Worm (Caenorhabditis elegans) whole organism, young adult: ENCODE data around the gene unc-33.

Source experiments
- B0261.1 ChIP-seq: sonication (generic microtip); optimal IDR thresholded peaks from 2 replicates; lab custom pipeline; 2016; ENCODE audit warnings: mild to moderate bottlenecking, missing genetic modification characterization, moderate library complexity, missing compliant biosample characterization
- B0336.3 ChIP-seq: fragments of 200-800 bp; sonication (Bioruptor generic); IDR thresholded peaks from 2 replicates; pipeline ENCODE4 v1.3.6; 2022; ENCODE audit warnings: missing genetic modification characterization, missing compliant biosample characterization
- F10E7.11 ChIP-seq: sonication (generic microtip); optimal IDR thresholded peaks from 2 replicates; lab custom pipeline; 2017; ENCODE audit warnings: mild to moderate bottlenecking, missing genetic modification characterization, moderate library complexity, missing compliant biosample characterization
- F23B12.7 ChIP-seq: sonication (generic microtip); optimal IDR thresholded peaks from 2 replicates; lab custom pipeline; 2017; ENCODE audit warnings: missing genetic modification characterization, mild to moderate bottlenecking, missing compliant biosample characterization, antibody characterized with exemption, moderate library complexity; ENCODE audit not compliant: insufficient read depth
- F57A8.1 ChIP-seq: fragments of 200-800 bp; sonication (Bioruptor generic); optimal IDR thresholded peaks from 2 replicates; lab custom pipeline; 2018; ENCODE audit warnings: mild to moderate bottlenecking, missing genetic modification characterization, moderate library complexity, missing compliant biosample characterization
- K12H6.12 ChIP-seq: fragments of 200-800 bp; sonication (Bioruptor generic); optimal IDR thresholded peaks from 2 replicates; lab custom pipeline; 2018; ENCODE audit warnings: mild to moderate bottlenecking, missing genetic modification characterization, missing compliant biosample characterization
- T07F8.4 ChIP-seq: sonication (generic microtip); optimal IDR thresholded peaks from 2 replicates; lab custom pipeline; 2016; ENCODE audit warnings: mild to moderate bottlenecking, missing genetic modification characterization, moderate library complexity, missing compliant biosample characterization
- Y53G8AR.9 ChIP-seq: fragments of 200-800 bp; sonication (Bioruptor generic); conservative IDR thresholded peaks from 2 replicates; pipeline ENCODE4 v1.3.6; 2022; ENCODE audit warnings: missing genetic modification reagents, missing genetic modification characterization, missing compliant biosample characterization
- Y67H2A.10 ChIP-seq: fragments of 200-800 bp; sonication (Bioruptor generic); conservative IDR thresholded peaks from 2 replicates; pipeline ENCODE4 v1.3.6; 2022; ENCODE audit warnings: missing genetic modification reagents, missing genetic modification characterization, missing compliant biosample characterization
- Y95B8A.8 ChIP-seq: fragments of 200-800 bp; sonication (Bioruptor generic); IDR thresholded peaks from 2 replicates; pipeline ENCODE4 v1.3.6; 2022; ENCODE audit warnings: missing genetic modification reagents, missing genetic modification characterization, missing compliant biosample characterization
- ama-1 ChIP-seq, 3 experiments: fragments of 150-350 bp in 1 of 3; sonication (generic microtip) in 2 of 3; optimal IDR thresholded peaks; 2 replicates each; lab custom pipeline; 2014 to 2018; ENCODE audit warnings: missing biosample characterization in 2 of 3, missing genetic modification characterization in 2 of 3, missing genetic modification reagents in 2 of 3
- athp-1 ChIP-seq: sonication (generic microtip); optimal IDR thresholded peaks from 2 replicates; lab custom pipeline; 2017; ENCODE audit warnings: mild to moderate bottlenecking, missing genetic modification characterization, missing compliant biosample characterization
- attf-3 ChIP-seq: fragments of 200-800 bp; sonication (Bioruptor generic); conservative IDR thresholded peaks from 2 replicates; pipeline ENCODE4 v1.3.6; 2022; ENCODE audit warnings: missing genetic modification reagents, missing genetic modification characterization, missing compliant biosample characterization
- ccch-3 ChIP-seq: fragments of 200-800 bp; sonication (Bioruptor generic); optimal IDR thresholded peaks from 2 replicates; lab custom pipeline; 2018; ENCODE audit warnings: mild to moderate bottlenecking, missing genetic modification characterization, missing compliant biosample characterization
- ceh-27 ChIP-seq: fragments of 200-800 bp; sonication (Bioruptor generic); optimal IDR thresholded peaks from 2 replicates; lab custom pipeline; 2018; ENCODE audit warnings: mild to moderate bottlenecking, missing genetic modification characterization, moderate library complexity, missing compliant biosample characterization
- ceh-58 ChIP-seq: fragments of 200-800 bp; sonication (Bioruptor generic); IDR thresholded peaks from 2 replicates; pipeline ENCODE4 v1.3.6; 2022; ENCODE audit warnings: missing genetic modification characterization, missing compliant biosample characterization
- chd-7 ChIP-seq: sonication (generic microtip); optimal IDR thresholded peaks from 2 replicates; lab custom pipeline; 2016; ENCODE audit warnings: mild to moderate bottlenecking, missing genetic modification characterization, moderate library complexity, missing compliant biosample characterization
- efl-1 ChIP-seq: fragments of 150-350 bp; optimal IDR thresholded peaks from 2 replicates; lab custom pipeline; 2014; ENCODE audit warnings: missing biosample characterization, missing genetic modification reagents, missing genetic modification characterization
- ets-4 ChIP-seq: fragments of 200-800 bp; sonication (Bioruptor generic); optimal IDR thresholded peaks from 2 replicates; lab custom pipeline; 2018; ENCODE audit warnings: mild to moderate bottlenecking, missing genetic modification characterization, missing compliant biosample characterization
- gei-17 ChIP-seq: fragments of 200-800 bp; sonication (Bioruptor generic); optimal IDR thresholded peaks from 2 replicates; lab custom pipeline; 2018; ENCODE audit warnings: mild to moderate bottlenecking, missing genetic modification characterization, missing compliant biosample characterization
- hlh-12 ChIP-seq: sonication (generic microtip); optimal IDR thresholded peaks from 2 replicates; lab custom pipeline; 2016; ENCODE audit warnings: missing genetic modification characterization, missing compliant biosample characterization
- hlh-26 ChIP-seq: fragments of 200-800 bp; sonication (Bioruptor generic); conservative IDR thresholded peaks from 2 replicates; pipeline ENCODE4 v1.3.6; 2022; ENCODE audit warnings: missing genetic modification reagents, missing genetic modification characterization, missing compliant biosample characterization
- hmg-1.2 ChIP-seq: fragments of 200-800 bp; sonication (Bioruptor generic); IDR thresholded peaks from 2 replicates; pipeline ENCODE4 v1.3.6; 2022; ENCODE audit warnings: missing genetic modification reagents, missing genetic modification characterization, missing compliant biosample characterization
- hmg-20 ChIP-seq: fragments of 200-800 bp; sonication (Bioruptor generic); IDR thresholded peaks from 2 replicates; pipeline ENCODE4 v1.3.6; 2022; ENCODE audit warnings: missing genetic modification reagents, missing genetic modification characterization, missing compliant biosample characterization
- lin-26 ChIP-seq: fragments of 200-800 bp; sonication (Bioruptor generic); IDR thresholded peaks from 2 replicates; pipeline ENCODE4 v1.3.6; 2022; ENCODE audit warnings: missing genetic modification reagents, missing genetic modification characterization, missing compliant biosample characterization
- lsl-1 ChIP-seq: fragments of 200-800 bp; sonication (Bioruptor generic); optimal IDR thresholded peaks from 2 replicates; lab custom pipeline; 2018; ENCODE audit warnings: mild to moderate bottlenecking, missing genetic modification characterization, moderate library complexity, missing compliant biosample characterization
- madf-10 ChIP-seq: sonication (generic microtip); optimal IDR thresholded peaks from 2 replicates; lab custom pipeline; 2016; ENCODE audit warnings: mild to moderate bottlenecking, missing genetic modification characterization, missing compliant biosample characterization
- madf-6 ChIP-seq: fragments of 200-800 bp; sonication (Bioruptor generic); IDR thresholded peaks from 2 replicates; pipeline ENCODE4 v1.3.6; 2022; ENCODE audit warnings: missing genetic modification reagents, missing genetic modification characterization, missing compliant biosample characterization
- madf-8 ChIP-seq: fragments of 200-800 bp; sonication (Bioruptor generic); conservative IDR thresholded peaks from 2 replicates; pipeline ENCODE4 v1.3.6; 2022; ENCODE audit warnings: missing genetic modification reagents, missing genetic modification characterization, missing compliant biosample characterization
- mcd-1 ChIP-seq: fragments of 200-800 bp; sonication (Bioruptor generic); IDR thresholded peaks from 2 replicates; pipeline ENCODE4 v1.3.6; 2022; ENCODE audit warnings: missing genetic modification reagents, missing genetic modification characterization, missing compliant biosample characterization
- mxl-1 ChIP-seq: sonication (generic microtip); optimal IDR thresholded peaks from 2 replicates; lab custom pipeline; 2016; ENCODE audit warnings: missing genetic modification characterization, missing compliant biosample characterization
- nfyb-1 ChIP-seq: fragments of 200-800 bp; sonication (Bioruptor generic); IDR thresholded peaks from 2 replicates; pipeline ENCODE4 v1.3.6; 2022; ENCODE audit warnings: missing genetic modification reagents, missing genetic modification characterization, missing compliant biosample characterization
- nhr-179 ChIP-seq: sonication (generic microtip); optimal IDR thresholded peaks from 2 replicates; lab custom pipeline; 2016; ENCODE audit warnings: mild to moderate bottlenecking, missing genetic modification characterization, missing compliant biosample characterization
- pbrm-1 ChIP-seq: fragments of 200-800 bp; sonication (Bioruptor generic); IDR thresholded peaks from 2 replicates; pipeline ENCODE4 v1.3.6; 2022; ENCODE audit warnings: missing genetic modification reagents, missing genetic modification characterization, missing compliant biosample characterization
- pha-4 ChIP-seq: fragments of 150-350 bp; sonication (generic microtip); optimal IDR thresholded peaks from 2 replicates; lab custom pipeline; 2014; ENCODE audit warnings: missing biosample characterization, missing genetic modification reagents, missing genetic modification characterization
- sea-2 ChIP-seq: fragments of 200-800 bp; sonication (Bioruptor generic); IDR thresholded peaks from 2 replicates; pipeline ENCODE4 v1.3.6; 2022; ENCODE audit warnings: missing genetic modification characterization, missing compliant biosample characterization
- snpc-1.1 ChIP-seq: sonication (generic microtip); optimal IDR thresholded peaks from 2 replicates; lab custom pipeline; 2017; ENCODE audit warnings: missing genetic modification characterization, mild to moderate bottlenecking, missing compliant biosample characterization, antibody characterized with exemption, moderate library complexity, missing genotype, missing genetic modification reagents; ENCODE audit not compliant: insufficient read depth
- snpc-3.4 ChIP-seq: sonication (generic microtip); optimal IDR thresholded peaks from 2 replicates; lab custom pipeline; 2017; ENCODE audit warnings: missing genetic modification characterization, mild to moderate bottlenecking, missing compliant biosample characterization, antibody characterized with exemption, moderate library complexity, missing genotype, missing genetic modification reagents
- sptf-2 ChIP-seq: fragments of 200-800 bp; sonication (Bioruptor generic); optimal IDR thresholded peaks from 2 replicates; lab custom pipeline; 2018; ENCODE audit warnings: mild to moderate bottlenecking, missing genetic modification characterization, missing compliant biosample characterization
- tbp1 ChIP-seq: fragments of 200-800 bp; sonication (Bioruptor generic); optimal IDR thresholded peaks from 2 replicates; lab custom pipeline; 2018; ENCODE audit warnings: mild to moderate bottlenecking, missing genetic modification characterization, missing compliant biosample characterization
- tbx-9 ChIP-seq: sonication (generic microtip); optimal IDR thresholded peaks from 2 replicates; lab custom pipeline; 2016; ENCODE audit warnings: borderline replicate concordance, missing genetic modification characterization, inconsistent platforms, missing compliant biosample characterization
- xnd-1 ChIP-seq: sonication (generic microtip); optimal IDR thresholded peaks from 2 replicates; lab custom pipeline; 2016; ENCODE audit warnings: missing genotype, missing genetic modification reagents, missing genetic modification characterization, missing compliant biosample characterization
- zim-3 ChIP-seq: sonication (generic microtip); optimal IDR thresholded peaks from 2 replicates; lab custom pipeline; 2017; ENCODE audit warnings: mild to moderate bottlenecking, missing genetic modification characterization, moderate library complexity, missing compliant biosample characterization

unc-33 gene

DNA sequence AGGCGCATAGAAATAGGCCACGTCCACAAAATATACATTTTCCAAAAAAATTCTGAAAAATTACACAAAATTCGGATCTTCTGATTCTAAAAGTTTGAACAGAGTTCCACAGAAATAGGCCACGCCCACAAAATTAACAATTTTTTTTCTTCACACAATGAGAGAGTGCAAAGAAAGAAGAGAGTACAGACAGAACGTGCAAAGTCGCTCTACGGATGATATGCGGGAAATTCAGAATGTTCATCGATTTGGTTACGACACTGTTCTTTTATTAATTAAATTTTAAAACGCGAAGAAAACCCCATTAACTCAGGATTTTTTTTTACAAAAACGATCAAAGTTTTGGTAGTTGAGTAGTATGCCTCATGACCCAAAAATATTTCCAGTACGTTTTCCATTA is 16.3 kb downstream of the unc-33 start:
- peak; percentile 49; the same call in 1 of the 2 replicates for TF ChIP-seq hmg-1.2
- TF ChIP-seq ets-4 (GFP tag; lab: Kevin White, UChicago), result no peak
- TF ChIP-seq, all 124 proteins: peak for 1

DNA sequence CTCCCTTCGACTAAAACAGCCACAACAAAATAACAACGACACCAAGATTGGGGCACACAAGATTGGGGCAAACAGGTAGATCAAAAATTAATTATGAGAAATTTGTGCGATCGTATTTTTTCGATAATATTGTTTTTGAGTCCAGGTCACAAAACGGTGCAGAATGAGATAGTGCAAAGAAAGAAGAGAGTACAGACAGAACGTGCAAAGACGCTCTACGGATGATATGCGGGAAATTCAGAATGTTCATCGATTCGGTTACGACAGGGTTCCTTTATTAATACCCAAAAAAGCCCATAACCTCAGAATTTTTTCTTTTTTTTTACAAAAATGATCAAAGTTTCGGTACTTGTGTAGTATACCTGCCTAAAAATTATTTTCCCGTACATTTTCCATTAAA is 22.6 kb downstream of the unc-33 start:
- TF ChIP-seq pha-4 (tag; lab: Kevin White, UChicago), result no peak
- TF ChIP-seq xnd-1 (tag; lab: Kevin White, UChicago), result no peak
- TF ChIP-seq efl-1, result peak; percentile 45
- TF ChIP-seq B0261.1 (tag; lab: Kevin White, UChicago), result no peak
- peak; percentile 68 for TF ChIP-seq madf-6 (GFP tag; lab: Robert Waterston, UW)
- TF ChIP-seq madf-8 (GFP tag; lab: Robert Waterston, UW), result 0 out of 2 replicates have a peak, but pooled peaks have one; percentile 28
- no peak for TF ChIP-seq attf-3 (GFP tag; lab: Robert Waterston, UW)
- peak; percentile 71; the same call in 1 of the 2 replicates for TF ChIP-seq hmg-1.2
- TF ChIP-seq hlh-12 (tag; lab: Kevin White, UChicago), result no peak
- no peak for TF ChIP-seq K12H6.12 (tag; lab: Kevin White, UChicago)
- TF ChIP-seq ceh-27, result no peak
- TF ChIP-seq lin-26 (GFP tag; lab: Robert Waterston, UW), result no peak
- no peak for TF ChIP-seq hmg-20 (GFP tag; lab: Robert Waterston, UW)
- no peak for TF ChIP-seq snpc-1.1 (tag; lab: Kevin White, UChicago)
- no peak for TF ChIP-seq F57A8.1 (GFP tag; lab: Kevin White, UChicago)
- peak; percentile 31; the same call in 1 of the 2 replicates for TF ChIP-seq mcd-1 (GFP tag; lab: Robert Waterston, UW)
- TF ChIP-seq, all 124 proteins: peak for 5

DNA sequence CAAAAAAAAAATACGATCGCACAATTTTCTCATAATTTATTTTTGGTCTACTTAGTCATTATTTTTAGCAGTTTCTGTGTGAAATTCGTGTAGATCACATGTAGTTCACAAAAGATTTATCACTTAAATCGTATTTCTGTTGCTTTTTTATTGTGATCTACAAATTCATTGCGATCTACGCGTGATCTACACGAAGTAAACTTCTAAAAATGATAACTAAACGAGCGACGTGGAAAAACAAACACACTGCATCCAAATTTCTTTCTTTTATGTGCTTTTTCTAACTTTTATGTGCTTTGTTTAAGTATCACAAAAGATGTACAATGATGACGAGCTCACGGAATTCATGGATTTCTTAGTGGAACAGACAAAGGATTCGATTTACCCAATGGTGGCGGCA is 23.2 kb downstream of the unc-33 start, which contains the start of gene B0212.3:
B0212.3 (plus strand) TSS at position 301 of the 400 bp plus-strand sequence.
- TF ChIP-seq zim-3 (tag; lab: Kevin White, UChicago), result no peak
- TF ChIP-seq madf-8 (GFP tag; lab: Robert Waterston, UW), result no peak
- no peak for TF ChIP-seq Y67H2A.10 (GFP tag; lab: Robert Waterston, UW)
- no peak for TF ChIP-seq pbrm-1
- TF ChIP-seq F10E7.11 (tag; lab: Kevin White, UChicago), result no peak
- TF ChIP-seq Y95B8A.8, result no peak
- TF ChIP-seq F23B12.7 (tag; lab: Kevin White, UChicago), result no peak
- no peak for TF ChIP-seq gei-17
- no peak for TF ChIP-seq ama-1 (optimal IDR thresholded peaks at IDR 0.05; lab: Kevin White, UChicago)
- no peak for TF ChIP-seq ama-1 (GFP tag; optimal IDR thresholded peaks at IDR 0.05; lab: Kevin White, UChicago)
- TF ChIP-seq sea-2 (GFP tag; lab: Robert Waterston, UW), result no peak
- TF ChIP-seq nhr-179 (tag; lab: Kevin White, UChicago), result no peak
- TF ChIP-seq pha-4 (tag; lab: Kevin White, UChicago), result no peak
- TF ChIP-seq tbx-9 (tag; lab: Kevin White, UChicago), result no peak
- TF ChIP-seq snpc-3.4 (tag; lab: Kevin White, UChicago), result no peak
- no peak for TF ChIP-seq ets-4 (GFP tag; lab: Kevin White, UChicago)
- TF ChIP-seq mxl-1 (tag; lab: Kevin White, UChicago), result no peak
- TF ChIP-seq, all 124 proteins: peak for 0

DNA sequence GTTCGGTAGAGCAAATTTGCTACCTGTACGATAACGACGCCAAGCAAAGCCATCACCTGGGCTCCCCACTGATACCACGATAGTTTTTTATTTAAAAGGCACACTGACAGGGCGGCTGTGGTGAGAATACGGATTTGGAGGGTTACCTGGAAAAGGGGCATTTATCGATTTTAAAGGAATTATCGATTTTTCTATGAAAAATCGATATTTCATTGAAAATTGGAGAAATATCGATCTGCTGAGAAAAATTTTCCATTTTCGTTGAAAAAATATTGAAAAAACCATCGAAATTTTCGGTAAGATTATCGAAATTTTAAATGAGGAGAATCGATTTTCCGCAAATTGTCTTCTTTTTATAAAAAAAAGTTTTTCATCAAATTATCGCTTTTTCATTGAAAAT is 28.4 kb downstream of the unc-33 start:
- no peak for TF ChIP-seq ccch-3
- TF ChIP-seq chd-7 (tag; lab: Kevin White, UChicago), result no peak
- TF ChIP-seq madf-10 (tag; lab: Kevin White, UChicago), result no peak
- no peak for TF ChIP-seq mxl-1 (tag; lab: Kevin White, UChicago)
- TF ChIP-seq sptf-2 (GFP tag; lab: Kevin White, UChicago), result no peak
- TF ChIP-seq attf-3 (GFP tag; lab: Robert Waterston, UW), result no peak
- TF ChIP-seq T07F8.4, result no peak
- no peak for TF ChIP-seq tbp1 (GFP tag; lab: Kevin White, UChicago)
- no peak for TF ChIP-seq Y53G8AR.9 (GFP tag; lab: Robert Waterston, UW)
- no peak for TF ChIP-seq athp-1 (tag; lab: Kevin White, UChicago)
- TF ChIP-seq nhr-179 (tag; lab: Kevin White, UChicago), result no peak
- TF ChIP-seq lsl-1 (GFP tag; lab: Kevin White, UChicago), result no peak
- TF ChIP-seq B0336.3 (GFP tag; lab: Robert Waterston, UW), result no peak
- no peak for TF ChIP-seq hlh-26 (GFP tag; lab: Robert Waterston, UW)
- TF ChIP-seq nfyb-1, result no peak
- no peak for TF ChIP-seq ceh-58 (GFP tag; lab: Robert Waterston, UW)
- no peak for TF ChIP-seq zim-3 (tag; lab: Kevin White, UChicago)
